Fruit fly (Drosophila melanogaster) whole organism, larva: ENCODE results near the gene grsm.

Experiments
- noc ChIP-seq: fragments of 200-800 bp; sonication (Bioruptor generic); optimal IDR thresholded peaks from 3 replicates; lab custom pipeline; 2019; ENCODE audit warnings: missing biosample characterization, mild to moderate bottlenecking, missing genetic modification characterization, moderate library complexity

grsm gene

dm6 chr3R:12988411-12988810 is 20.9 kb upstream of the grsm start, which contains the start of gene CG14383:
Gene CG14383 (minus strand): TSS chr3R:12988511.
- no peak for TF ChIP-seq noc

- TF ChIP-seq noc: no peak
Measured at dm6 chr3R:12985828-12986530, 18.5 kb upstream of the grsm start, which contains the start of gene CG31342. Gene CG31342 (plus strand): TSS chr3R:12986041.

- peak; percentile 53 for TF ChIP-seq noc
Measured at dm6 chr3R:12982982-12983633, 15.6 kb upstream of the grsm start.

- TF ChIP-seq noc: peak; percentile 94
Measured at dm6 chr3R:12982167-12982981, 14.9 kb upstream of the grsm start.

- TF ChIP-seq noc: peak; percentile 0
Measured at dm6 chr3R:12981334-12982166, 14.0 kb upstream of the grsm start.

dm6 chr3R:12980628-12981219 is 13.2 kb upstream of the grsm start, which contains the start of gene Paip2:
Gene Paip2 (plus strand): TSS chr3R:12980792.
- no peak for TF ChIP-seq noc

dm6 chr3R:12977371-12978050 is 10.0 kb upstream of the grsm start, which contains the start of the genes CG7381 and CG7091:
Gene CG7381 (minus strand): TSS chr3R:12977471.
Gene CG7091 (plus strand): TSS chr3R:12978000.
- TF ChIP-seq noc: no peak

- TF ChIP-seq noc: no peak
Measured at dm6 chr3R:12975223-12975622, 7.7 kb upstream of the grsm start.

- TF ChIP-seq noc: no peak
Measured at dm6 chr3R:12974447-12974846, 6.9 kb upstream of the grsm start.

dm6 chr3R:12972106-12972505 is 4.6 kb upstream of the grsm start:
- no peak for TF ChIP-seq noc

- no peak for TF ChIP-seq noc
Measured at dm6 chr3R:12964043-12964442, 3.5 kb downstream of the grsm start.

- no peak for TF ChIP-seq noc
Measured at dm6 chr3R:12963491-12963890, 4.0 kb downstream of the grsm start, which contains the start of gene Cyp304a1. Gene Cyp304a1 (plus strand): TSS chr3R:12963791.

dm6 chr3R:12962612-12963011 is 4.9 kb downstream of the grsm start:
- TF ChIP-seq noc: no peak

- no peak for TF ChIP-seq noc
Measured at dm6 chr3R:12960929-12961855, 6.3 kb downstream of the grsm start, which contains the start of gene Spc25. Gene Spc25 (plus strand): TSS chr3R:12961745.
